Fruit fly (Drosophila melanogaster): ENCODE results near the gene CG8260.

Gene CG8260

DNA sequence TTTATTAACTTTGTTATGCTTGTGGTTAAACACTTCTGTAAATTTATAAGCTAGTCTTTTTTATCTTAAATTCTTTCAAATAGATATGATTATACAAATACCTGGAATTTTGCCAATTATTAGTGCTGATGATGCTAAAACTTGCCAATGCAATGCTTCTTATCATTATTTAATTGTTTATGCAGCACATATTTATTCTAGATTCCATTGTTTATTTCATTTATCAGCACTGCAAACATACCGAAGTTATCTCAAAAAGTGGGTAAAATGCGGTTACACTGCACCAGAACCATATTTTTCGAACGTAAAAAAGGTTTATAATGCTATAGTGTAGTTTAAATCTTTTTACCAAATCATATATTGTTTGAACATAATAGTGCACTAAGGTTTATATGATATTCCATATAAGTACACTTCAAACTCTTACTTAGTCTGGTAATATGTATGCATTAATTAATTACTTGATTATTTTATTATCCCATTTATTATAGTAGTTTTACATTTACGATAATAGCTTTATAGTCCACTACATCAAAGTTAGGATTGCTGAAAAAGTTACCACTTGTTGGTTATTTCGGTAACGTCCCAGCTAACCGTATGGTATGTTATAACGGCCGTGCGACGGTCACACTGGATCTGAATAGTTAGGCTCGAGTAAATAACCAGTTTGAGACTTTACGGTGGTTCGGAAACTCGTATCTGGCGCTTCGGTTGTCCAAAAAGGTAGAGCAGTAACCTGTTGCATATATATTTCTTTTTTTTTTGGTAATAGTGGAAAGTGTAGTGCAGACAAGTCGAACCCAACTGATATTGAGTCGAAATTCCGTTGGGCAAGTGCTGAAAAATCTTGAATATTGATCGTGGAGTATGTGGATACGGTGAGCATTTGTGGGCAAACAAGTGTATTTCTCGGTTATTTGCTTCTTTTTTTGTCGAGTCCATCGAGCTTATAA, 32.4 kb downstream of the CG8260 start, which contains the start of gene Rhp (continued):
- TF ChIP-seq tx (GFP tag; optimal IDR thresholded peaks at IDR 0.05) (no peak), HmgD (GFP tag; optimal IDR thresholded peaks at IDR 0.05) (no peak), emc (GFP tag; optimal IDR thresholded peaks at IDR 0.05) (no peak), CG11695 (GFP tag; IDR thresholded peaks at IDR 0.05) (0 out of 3 replicates have a peak, but pooled peaks have one; percentile 34), schlank (tag; optimal IDR thresholded peaks at IDR 0.05) (no peak), nerfin-1 (tag; optimal IDR thresholded peaks at IDR 0.05) (peak; percentile 49), bigmax (GFP tag; optimal IDR thresholded peaks at IDR 0.05) (no peak), hth (optimal IDR thresholded peaks at IDR 0.05) (no peak), CG6689 (GFP tag; IDR thresholded peaks at IDR 0.05) (no peak), CG8765 (GFP tag; IDR thresholded peaks at IDR 0.05) (no peak), CG2202 (tag; optimal IDR thresholded peaks at IDR 0.05) (peak; percentile 39), CG8359 (GFP tag; optimal IDR thresholded peaks at IDR 0.05; ENCODE audit: borderline replicate concordance) (peak; percentile 25), CG14050 (GFP tag; IDR thresholded peaks at IDR 0.05) (0 out of 3 replicates have a peak, but pooled peaks have one; percentile 9), Blimp-1 (GFP tag; optimal IDR thresholded peaks at IDR 0.05) (peak; percentile 64), jigr1 (GFP tag; IDR thresholded peaks at IDR 0.05) (no peak), CG15269 (tag; optimal IDR thresholded peaks at IDR 0.05) (peak; percentile 47), MTF-1 (GFP tag; optimal IDR thresholded peaks at IDR 0.05; ENCODE audit: borderline replicate concordance) (peak; percentile 83), dmrt11E (tag; optimal IDR thresholded peaks at IDR 0.05) (peak; percentile 57), sisA (GFP tag; IDR thresholded peaks at IDR 0.05) (no peak), ara (GFP tag; IDR thresholded peaks at IDR 0.05) (no peak), CG18599 (GFP tag; optimal IDR thresholded peaks at IDR 0.05) (no peak), Antp (GFP tag; optimal IDR thresholded peaks at IDR 0.05) (no peak), fd3F (GFP tag; optimal IDR thresholded peaks at IDR 0.05) (peak; percentile 58), Eip74EF (GFP tag; optimal IDR thresholded peaks at IDR 0.05) (peak in 1 of 2 experiments; percentile 17), shn (GFP tag; optimal IDR thresholded peaks at IDR 0.05) (no peak), Deaf1 (tag; optimal IDR thresholded peaks at IDR 0.05) (no peak), HHEX (GFP tag; optimal IDR thresholded peaks at IDR 0.05) (peak; percentile 51), fd64A (GFP tag; optimal IDR thresholded peaks at IDR 0.05) (peak; percentile 35), B-H2 (GFP tag; optimal IDR thresholded peaks at IDR 0.05) (peak; percentile 7), CG17328 (GFP tag; IDR thresholded peaks at IDR 0.05) (no peak; the same call in 1 of the 2 replicates), luna (GFP tag; optimal IDR thresholded peaks at IDR 0.05) (no peak), HLH4C (GFP tag; IDR thresholded peaks at IDR 0.05; ENCODE audit: partially characterized antibody) (peak; percentile 23; the same call in 1 of the 3 replicates), unc-4 (GFP tag; IDR thresholded peaks at IDR 0.05; ENCODE audit: partially characterized antibody) (no peak), Dbx (GFP tag; IDR thresholded peaks at IDR 0.05) (no peak), Hsf (GFP tag; optimal IDR thresholded peaks at IDR 0.05) (no peak), CG6683 (GFP tag; optimal IDR thresholded peaks at IDR 0.05) (peak; percentile 23), sug (tag; optimal IDR thresholded peaks at IDR 0.05) (no peak), CG10267 (tag; optimal IDR thresholded peaks at IDR 0.05) (no peak), pzg (GFP tag; optimal IDR thresholded peaks at IDR 0.05) (peak; percentile 37), Drgx (GFP tag; IDR thresholded peaks at IDR 0.05) (peak; percentile 6; the same call in 1 of the 2 replicates), CG2678 (tag; optimal IDR thresholded peaks at IDR 0.05) (no peak), Sry-β (GFP tag; optimal IDR thresholded peaks at IDR 0.05) (peak; percentile 33), croc (GFP tag; conservative IDR thresholded peaks at IDR 0.05) (no peak), CG9727 (GFP tag; optimal IDR thresholded peaks at IDR 0.05) (peak; percentile 36), Max (GFP tag; optimal IDR thresholded peaks at IDR 0.05) (peak; percentile 18), sna (GFP tag; IDR thresholded peaks at IDR 0.05; ENCODE audit: partially characterized antibody) (no peak), CG1233 (GFP tag; optimal IDR thresholded peaks at IDR 0.05) (peak; percentile 47)
